Worm (Caenorhabditis elegans): Measurements from ENCODE around the gene tbx-7.

tbx-7 gene

DNA sequence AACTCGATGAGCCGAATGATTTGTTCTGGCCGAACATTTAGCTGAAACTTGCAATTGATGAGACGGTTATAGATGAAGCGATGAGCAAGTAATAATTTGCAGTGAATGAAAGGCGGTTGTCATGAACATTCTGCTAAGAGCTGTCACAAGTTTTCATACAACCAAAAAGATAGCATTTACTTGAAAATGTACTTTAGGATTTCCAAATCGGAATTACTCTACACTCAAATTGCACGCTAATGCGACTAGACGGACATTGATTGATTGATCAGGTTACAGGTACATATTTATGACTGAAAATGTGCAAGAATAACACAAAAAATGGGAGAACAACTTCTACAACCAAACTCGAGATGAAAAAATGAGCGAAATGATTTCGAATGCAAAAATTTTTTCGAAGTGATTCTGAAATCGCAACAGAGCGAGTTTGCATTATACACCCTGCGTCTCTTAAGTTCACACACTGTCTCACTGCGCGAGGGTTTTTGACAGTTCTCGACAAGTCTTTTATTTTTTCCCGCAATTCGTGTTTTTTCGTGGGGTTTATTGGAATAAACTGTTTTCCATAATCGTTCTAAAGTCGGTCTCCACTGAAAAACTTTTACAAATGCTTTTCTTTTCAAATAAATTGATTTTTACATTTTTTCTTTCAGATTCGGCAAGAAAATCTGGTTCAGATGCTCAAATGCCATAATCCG lies 8.7 kb downstream of the tbx-7 start, which contains the start of the genes npp-10 and cyk-3:
Gene npp-10, minus strand, starts transcription at position 51 of the 698 bp plus-strand sequence.
Gene cyk-3, plus strand, starts transcription at position 648 of the 698 bp plus-strand sequence.
- no peak for TF ChIP-seq sem-2 (GFP tag; optimal IDR thresholded peaks at IDR 0.05)
- TF ChIP-seq mep-1 (tag; optimal IDR thresholded peaks at IDR 0.05) = peak; percentile 72
- peak; percentile 70 for TF ChIP-seq nhr-2 (tag; optimal IDR thresholded peaks at IDR 0.05)

DNA sequence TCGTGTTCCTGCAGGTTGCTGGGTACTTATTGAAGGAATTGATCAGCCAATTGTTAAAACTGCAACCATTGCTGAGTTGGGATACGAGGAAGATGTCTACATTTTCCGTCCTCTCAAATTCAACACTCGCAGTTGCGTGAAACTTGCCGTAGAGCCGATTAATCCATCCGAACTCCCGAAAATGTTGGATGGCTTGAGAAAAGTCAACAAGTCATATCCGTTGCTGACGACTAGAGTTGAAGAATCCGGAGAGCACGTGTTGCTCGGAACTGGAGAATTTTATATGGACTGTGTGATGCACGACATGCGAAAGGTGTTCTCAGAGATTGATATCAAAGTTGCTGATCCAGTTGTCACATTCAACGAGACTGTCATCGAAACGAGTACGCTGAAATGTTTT lies 17.0 kb downstream of the tbx-7 start:
- no peak for TF ChIP-seq hlh-1 (tag; optimal IDR thresholded peaks at IDR 0.05)
- TF ChIP-seq cnd-1 (tag; optimal IDR thresholded peaks at IDR 0.05) = no peak
- TF ChIP-seq sem-2 (GFP tag; optimal IDR thresholded peaks at IDR 0.05) = no peak
- no peak for TF ChIP-seq ces-1 (GFP tag; optimal IDR thresholded peaks at IDR 0.05)
- TF ChIP-seq unc-39 (tag; optimal IDR thresholded peaks at IDR 0.05) = no peak
- TF ChIP-seq snpc-4 (tag; optimal IDR thresholded peaks at IDR 0.05) = no peak
- no peak for TF ChIP-seq drap-1 (GFP tag; optimal IDR thresholded peaks at IDR 0.05)
- no peak for TF ChIP-seq nhr-76 (tag; optimal IDR thresholded peaks at IDR 0.05)
- no peak for TF ChIP-seq lin-32 (GFP tag; optimal IDR thresholded peaks at IDR 0.05)
- TF ChIP-seq mab-5 (tag; optimal IDR thresholded peaks at IDR 0.05) = no peak
- no peak for TF ChIP-seq nhr-2 (tag; optimal IDR thresholded peaks at IDR 0.05)
- TF ChIP-seq ceh-83 (GFP tag; optimal IDR thresholded peaks at IDR 0.05) = no peak
- TF ChIP-seq M03D4.4 (tag; optimal IDR thresholded peaks at IDR 0.05) = no peak

DNA sequence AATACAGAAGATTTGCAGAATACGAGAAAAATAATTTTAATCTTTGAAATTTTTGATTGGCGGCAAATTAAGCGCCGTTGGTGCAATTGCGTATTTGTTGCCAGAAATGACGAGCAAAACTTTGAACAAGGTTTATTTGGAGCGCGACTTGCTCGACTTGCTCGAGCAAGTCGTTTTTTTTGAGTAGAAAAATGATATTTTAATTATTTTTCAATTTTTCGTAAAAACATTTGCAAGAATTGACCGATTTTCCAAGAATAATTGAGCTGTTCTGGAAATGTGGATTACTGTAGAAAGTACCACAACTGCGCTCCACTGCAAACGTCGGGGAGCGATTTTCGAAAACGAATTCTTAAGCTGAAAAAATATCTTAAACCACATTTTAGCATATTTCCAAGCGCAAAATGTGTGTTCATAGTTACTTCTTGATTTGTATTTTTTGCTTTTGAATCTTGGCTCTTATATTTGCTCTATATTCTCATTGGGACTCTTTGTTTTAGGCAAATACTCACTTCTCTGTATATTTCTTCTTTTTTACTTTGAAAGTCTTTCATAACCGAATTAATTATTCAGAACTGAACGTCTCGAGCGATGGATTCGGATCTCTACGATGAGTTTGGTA lies 19.2 kb downstream of the tbx-7 start, which contains the start of the genes gcna-1 and eftu-2:
Gene gcna-1, minus strand, starts transcription at position 96 of the 622 bp plus-strand sequence.
Gene eftu-2, plus strand, starts transcription at position 572 of the 622 bp plus-strand sequence.
- TF ChIP-seq lin-32 (GFP tag; optimal IDR thresholded peaks at IDR 0.05) (no peak), lsy-2 (tag; optimal IDR thresholded peaks at IDR 0.05) (peak; percentile 92), nhr-2 (tag; optimal IDR thresholded peaks at IDR 0.05) (no peak), bed-3 (GFP tag; optimal IDR thresholded peaks at IDR 0.05) (no peak), unc-120 (tag; optimal IDR thresholded peaks at IDR 0.05; ENCODE audit: poor library complexity, severe bottlenecking) (no peak), elt-3 (tag; optimal IDR thresholded peaks at IDR 0.05) (no peak), hlh-1 (tag; optimal IDR thresholded peaks at IDR 0.05) (no peak)

DNA sequence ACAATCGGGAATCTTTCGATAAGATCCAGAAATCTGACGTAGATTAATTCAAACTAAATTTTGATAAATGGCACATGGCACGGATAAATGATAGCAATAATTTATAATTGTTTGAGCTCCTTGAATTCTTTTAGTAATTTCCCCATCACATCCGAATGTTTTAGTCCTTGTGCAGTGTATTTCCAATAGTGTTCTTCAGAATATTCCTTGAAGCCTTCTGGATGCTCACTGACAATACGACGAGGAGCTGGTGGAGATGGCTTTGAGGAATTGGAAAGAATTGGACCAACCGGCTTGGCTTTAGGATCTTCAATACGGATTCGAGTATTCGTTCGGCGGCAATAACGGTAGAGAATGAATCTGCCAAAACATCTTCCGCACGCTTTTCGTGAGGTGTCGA lies 21.9 kb downstream of the tbx-7 start:
- TF ChIP-seq blmp-1 (tag; optimal IDR thresholded peaks at IDR 0.05) = no peak
- TF ChIP-seq ceh-43 (GFP tag; optimal IDR thresholded peaks at IDR 0.05) = no peak
- no peak for TF ChIP-seq ceh-83 (GFP tag; optimal IDR thresholded peaks at IDR 0.05)
- no peak for TF ChIP-seq drap-1 (GFP tag; optimal IDR thresholded peaks at IDR 0.05)
- TF ChIP-seq hlh-1 (tag; optimal IDR thresholded peaks at IDR 0.05) = no peak
- TF ChIP-seq mab-5 (tag; optimal IDR thresholded peaks at IDR 0.05) = no peak
- TF ChIP-seq snpc-4 (tag; optimal IDR thresholded peaks at IDR 0.05) = no peak
- no peak for TF ChIP-seq ceh-39 (tag; optimal IDR thresholded peaks at IDR 0.05)
- no peak for TF ChIP-seq lin-32 (GFP tag; optimal IDR thresholded peaks at IDR 0.05)
- no peak for TF ChIP-seq lin-13 (tag; optimal IDR thresholded peaks at IDR 0.05)
- no peak for TF ChIP-seq sptf-1 (tag; optimal IDR thresholded peaks at IDR 0.05)

DNA sequence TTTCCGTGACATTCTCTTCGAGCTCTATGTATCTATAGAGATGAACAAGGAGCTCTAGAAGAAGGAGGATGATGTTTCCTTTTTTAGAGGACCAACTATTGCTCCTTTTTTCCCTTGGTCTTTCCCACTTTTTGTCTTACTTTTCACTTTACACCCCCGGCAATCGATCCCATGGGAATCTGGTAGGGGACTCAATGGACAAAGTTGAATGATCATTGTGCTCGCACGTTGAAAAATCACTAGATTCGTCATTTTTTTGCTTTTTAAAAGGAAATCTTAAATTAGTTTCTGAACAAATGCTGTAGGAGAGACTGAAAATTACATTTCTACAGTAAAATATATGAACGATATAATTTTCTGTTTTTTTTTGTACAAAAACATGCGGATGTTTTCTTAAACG lies 26.3 kb downstream of the tbx-7 start:
- TF ChIP-seq M03D4.4 (tag; optimal IDR thresholded peaks at IDR 0.05) (no peak), elt-3 (tag; optimal IDR thresholded peaks at IDR 0.05) (no peak), elt-1 (tag; optimal IDR thresholded peaks at IDR 0.05; ENCODE audit: borderline replicate concordance, insufficient read depth) (no peak), ztf-11 (tag; optimal IDR thresholded peaks at IDR 0.05) (no peak), blmp-1 (tag; optimal IDR thresholded peaks at IDR 0.05) (no peak), pha-4 (tag; optimal IDR thresholded peaks at IDR 0.05) (no peak), unc-120 (tag; optimal IDR thresholded peaks at IDR 0.05; ENCODE audit: poor library complexity, severe bottlenecking) (no peak), lin-32 (GFP tag; optimal IDR thresholded peaks at IDR 0.05) (no peak), ces-1 (GFP tag; optimal IDR thresholded peaks at IDR 0.05) (no peak), nhr-76 (tag; optimal IDR thresholded peaks at IDR 0.05) (no peak), unc-62 (GFP tag; optimal IDR thresholded peaks at IDR 0.05) (no peak), sptf-1 (tag; optimal IDR thresholded peaks at IDR 0.05) (no peak), snpc-4 (tag; optimal IDR thresholded peaks at IDR 0.05) (no peak), nhr-2 (tag; optimal IDR thresholded peaks at IDR 0.05) (no peak), lsy-2 (tag; optimal IDR thresholded peaks at IDR 0.05) (no peak), tbx-8 (GFP tag; optimal IDR thresholded peaks at IDR 0.05) (no peak), lin-13 (tag; optimal IDR thresholded peaks at IDR 0.05) (no peak), drap-1 (GFP tag; optimal IDR thresholded peaks at IDR 0.05) (no peak)
